Worm (Caenorhabditis elegans) whole organism, young adult: ENCODE measurements around the gene sqv-4.

Experiments used
- B0336.3 ChIP-seq: fragments of 200-800 bp; sonication (Bioruptor generic); IDR thresholded peaks from 2 replicates; pipeline ENCODE4 v1.3.6; 2022; ENCODE audit warnings: missing genetic modification characterization, missing compliant biosample characterization
- T26A5.8 ChIP-seq: sonication (generic microtip); optimal IDR thresholded peaks from 2 replicates; lab custom pipeline; 2016; ENCODE audit warnings: missing genetic modification characterization, missing compliant biosample characterization
- ama-1 ChIP-seq, 3 experiments: fragments of 150-350 bp in 1 of 3; sonication (generic microtip) in 2 of 3; optimal IDR thresholded peaks; 2 replicates each; lab custom pipeline; 2014 to 2018; ENCODE audit warnings: missing biosample characterization in 2 of 3, missing genetic modification characterization in 2 of 3, missing genetic modification reagents in 2 of 3
- bed-2 ChIP-seq: fragments of 200-800 bp; sonication (Bioruptor generic); IDR thresholded peaks from 2 replicates; pipeline ENCODE4 v1.3.6; 2022; ENCODE audit warnings: missing genetic modification reagents, missing genetic modification characterization, missing compliant biosample characterization
- cebp-1 ChIP-seq, 2 experiments: fragments of 200-800 bp in 1 of 2; sonication (Bioruptor generic) in 1 of 2; sonication (generic microtip) in 1 of 2; IDR thresholded peaks in 1 of 2; optimal IDR thresholded peaks in 1 of 2; 2 replicates each; pipeline versions ENCODE4 v1.3.6 to Lab custom; 2017 to 2022; ENCODE audit warnings: missing compliant biosample characterization in 2 of 2, missing genetic modification characterization in 2 of 2, mild to moderate bottlenecking in 1 of 2, missing genetic modification reagents in 1 of 2, moderate library complexity in 1 of 2
- ekl-4 ChIP-seq: fragments of 200-800 bp; sonication (Bioruptor generic); IDR thresholded peaks from 2 replicates; pipeline ENCODE4 v1.3.6; 2022; ENCODE audit warnings: missing genetic modification reagents, missing genetic modification characterization, missing compliant biosample characterization
- ets-4 ChIP-seq: fragments of 200-800 bp; sonication (Bioruptor generic); optimal IDR thresholded peaks from 2 replicates; lab custom pipeline; 2018; ENCODE audit warnings: mild to moderate bottlenecking, missing genetic modification characterization, missing compliant biosample characterization
- him-1 ChIP-seq: sonication (generic microtip); optimal IDR thresholded peaks from 2 replicates; lab custom pipeline; 2016; ENCODE audit warnings: missing genotype, missing genetic modification reagents, missing genetic modification characterization, missing compliant biosample characterization
- lin-35 ChIP-seq, 3 experiments: fragments of 150-350 bp in 2 of 3; sonication (generic microtip) in 1 of 3; optimal IDR thresholded peaks; 2 replicates each; lab custom pipeline; 2014 to 2018; ENCODE audit warnings: missing biosample characterization in 3 of 3, missing genetic modification characterization in 3 of 3, missing genetic modification reagents in 3 of 3
- lin-40 ChIP-seq: sonication (generic microtip); optimal IDR thresholded peaks from 2 replicates; lab custom pipeline; 2016; ENCODE audit warnings: missing genetic modification characterization, mild to moderate bottlenecking, missing compliant biosample characterization, missing genotype, missing genetic modification reagents
- snpc-4 ChIP-seq, 5 experiments: fragments of 150-350 bp in 1 of 5; sonication (generic microtip) in 4 of 5; optimal IDR thresholded peaks; 2 replicates each; lab custom pipeline; 2014 to 2018; ENCODE audit warnings: missing genetic modification characterization in 5 of 5, missing biosample characterization in 3 of 5, antibody characterized with exemption in 2 of 5, mild to moderate bottlenecking in 2 of 5, missing compliant biosample characterization in 2 of 5, missing genotype in 2 of 5, moderate library complexity in 2 of 5, missing genetic modification reagents in 1 of 5
- sptf-2 ChIP-seq: fragments of 200-800 bp; sonication (Bioruptor generic); optimal IDR thresholded peaks from 2 replicates; lab custom pipeline; 2018; ENCODE audit warnings: mild to moderate bottlenecking, missing genetic modification characterization, missing compliant biosample characterization
- ztf-28 ChIP-seq: fragments of 200-800 bp; sonication (Bioruptor generic); IDR thresholded peaks from 2 replicates; pipeline ENCODE4 v1.3.6; 2022; ENCODE audit warnings: missing genetic modification reagents, missing genetic modification characterization, missing compliant biosample characterization

- TF ChIP-seq ekl-4 (GFP tag; lab: Robert Waterston, UW) (no peak), bed-2 (GFP tag; lab: Robert Waterston, UW) (no peak), lin-35 (GFP tag; optimal IDR thresholded peaks at IDR 0.05; lab: Kevin White, UChicago) (no peak), cebp-1 (GFP tag; IDR thresholded peaks at IDR 0.05; lab: Robert Waterston, UW) (no peak), cebp-1 (tag; optimal IDR thresholded peaks at IDR 0.05; lab: Kevin White, UChicago) (no peak), ama-1 (optimal IDR thresholded peaks at IDR 0.05; lab: Kevin White, UChicago) (no peak), ama-1 (GFP tag; optimal IDR thresholded peaks at IDR 0.05; lab: Kevin White, UChicago) (no peak), ztf-28 (GFP tag; lab: Robert Waterston, UW) (no peak), lin-40 (no peak), him-1 (tag; lab: Kevin White, UChicago) (no peak), snpc-4 (GFP tag; optimal IDR thresholded peaks at IDR 0.05; lab: Kevin White, UChicago) (no peak), snpc-4 (tag; optimal IDR thresholded peaks at IDR 0.05; lab: Kevin White, UChicago) (no peak), B0336.3 (GFP tag; lab: Robert Waterston, UW) (no peak), ets-4 (GFP tag; lab: Kevin White, UChicago) (no peak), sptf-2 (GFP tag; lab: Kevin White, UChicago) (no peak), T26A5.8 (tag; lab: Kevin White, UChicago) (no peak)
These were observed 10.4 kb upstream of the sqv-4 start, which contains the start of gene ceh-22 for ce11 chrV:10671618-10672017.
